Worm (Caenorhabditis elegans) whole organism, L4/young adult: ENCODE measurements around the gene C54F6.20.

Experiments
- dao-5 ChIP-seq: sonication (generic microtip); optimal IDR thresholded peaks from 2 replicates; lab custom pipeline; 2016; ENCODE audit warnings: missing genotype, missing genetic modification characterization, moderate library complexity, missing compliant biosample characterization
- him-1 ChIP-seq: sonication (generic microtip); optimal IDR thresholded peaks from 2 replicates; lab custom pipeline; 2016; ENCODE audit warnings: missing genotype, missing genetic modification reagents, missing genetic modification characterization, missing compliant biosample characterization

DNA sequence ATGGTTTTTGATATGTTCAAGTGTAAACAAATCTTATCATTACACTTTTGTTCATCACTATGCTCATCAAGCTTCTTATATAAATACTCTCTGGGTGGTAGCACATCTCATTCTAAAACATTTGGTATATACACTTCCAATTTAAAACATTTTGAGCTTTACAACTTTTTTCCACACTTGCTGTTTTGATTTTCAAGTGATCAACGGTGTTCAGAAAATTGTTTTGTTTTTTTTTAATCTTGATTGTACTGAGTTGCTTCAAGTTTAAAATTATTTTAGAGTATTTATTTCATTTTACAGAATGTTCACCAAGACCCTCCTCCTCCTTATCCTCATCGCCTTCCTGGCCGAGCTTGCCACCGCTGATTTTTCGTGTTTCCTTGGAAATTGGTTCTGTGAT lies 4.3 kb downstream of the C54F6.20 start, which contains the start of gene C54F6.5:
- TF ChIP-seq him-1 (tag; lab: Kevin White, UChicago) (no peak), dao-5 (tag; lab: Kevin White, UChicago) (no peak)
